Worm (Caenorhabditis elegans) whole organism, L1 larva: ENCODE data around the gene F55A11.11.

ENCODE experiments used
- C16A3.4 ChIP-seq: fragments of 150-350 bp; optimal IDR thresholded peaks from 2 replicates; lab custom pipeline; 2014; ENCODE audit warnings: missing biosample characterization, missing genetic modification characterization
- alr-1 ChIP-seq: fragments of 200-800 bp; sonication (Bioruptor generic); optimal IDR thresholded peaks from 2 replicates; lab custom pipeline; 2018; ENCODE audit warnings: borderline replicate concordance, mild to moderate bottlenecking, missing genetic modification characterization, missing compliant biosample characterization
- aly-2 ChIP-seq: fragments of 150-350 bp; optimal IDR thresholded peaks from 2 replicates; lab custom pipeline; 2014; ENCODE audit warnings: missing biosample characterization, missing genetic modification characterization
- blmp-1 ChIP-seq: fragments of 150-350 bp; optimal IDR thresholded peaks from 2 replicates; lab custom pipeline; 2014; ENCODE audit warnings: missing biosample characterization, missing genetic modification characterization
- ceh-8 ChIP-seq: fragments of 200-800 bp; sonication (Bioruptor generic); optimal IDR thresholded peaks from 2 replicates; lab custom pipeline; 2018; ENCODE audit warnings: mild to moderate bottlenecking, missing genetic modification characterization, moderate library complexity, missing compliant biosample characterization
- ceh-88 ChIP-seq: fragments of 200-800 bp; sonication (Bioruptor generic); IDR thresholded peaks from 2 replicates; pipeline ENCODE4 v1.3.6; 2022; ENCODE audit warnings: missing genetic modification characterization, missing compliant biosample characterization
- ces-1 ChIP-seq: fragments of 150-350 bp; optimal IDR thresholded peaks from 2 replicates; lab custom pipeline; 2014; ENCODE audit warnings: missing biosample characterization, missing genetic modification reagents, missing genetic modification characterization
- dpl-1 ChIP-seq, 3 experiments: fragments of 150-350 bp in 2 of 3; sonication (generic microtip) in 1 of 3; optimal IDR thresholded peaks; 2 replicates each; lab custom pipeline; 2014 to 2017; ENCODE audit warnings: missing biosample characterization in 3 of 3, missing genetic modification characterization in 3 of 3, missing genetic modification reagents in 3 of 3
- efl-1 ChIP-seq, 4 experiments: fragments of 150-350 bp; optimal IDR thresholded peaks in 3 of 4; peaks in 1 of 4; 1 replicate in 1 of 4; 2 replicates in 3 of 4; lab custom pipeline; 2014; ENCODE audit warnings: missing biosample characterization in 2 of 4, missing genetic modification characterization in 2 of 4, missing genetic modification reagents in 2 of 4
- egl-13 ChIP-seq: sonication (generic microtip); optimal IDR thresholded peaks from 2 replicates; lab custom pipeline; 2016; ENCODE audit warnings: missing genotype, missing genetic modification reagents, missing genetic modification characterization, missing compliant biosample characterization
- elt-2 ChIP-seq: sonication (generic microtip); optimal IDR thresholded peaks from 2 replicates; lab custom pipeline; 2016; ENCODE audit warnings: missing genetic modification characterization, mild to moderate bottlenecking, inconsistent platforms, missing compliant biosample characterization, missing genetic modification reagents
- elt-3 ChIP-seq, 6 experiments: fragments of 150-350 bp in 1 of 6; sonication (generic microtip); optimal IDR thresholded peaks; 2 replicates each; lab custom pipeline; 2017 to 2018; ENCODE audit warnings: missing biosample characterization in 6 of 6, missing genetic modification characterization in 6 of 6, inconsistent platforms in 1 of 6
- ets-5 ChIP-seq: fragments of 200-800 bp; sonication (Bioruptor generic); IDR thresholded peaks from 2 replicates; pipeline ENCODE4 v1.3.6; 2022; ENCODE audit warnings: missing genetic modification characterization, missing compliant biosample characterization
- fkh-10 ChIP-seq: sonication (generic microtip); optimal IDR thresholded peaks from 2 replicates; lab custom pipeline; 2017; ENCODE audit warnings: missing biosample characterization, missing genetic modification reagents, missing genetic modification characterization
- fkh-8 ChIP-seq: sonication (generic microtip); optimal IDR thresholded peaks from 2 replicates; lab custom pipeline; 2016; ENCODE audit warnings: mild to moderate bottlenecking, missing genetic modification characterization, missing compliant biosample characterization
- fos-1 ChIP-seq: fragments of 150-350 bp; optimal IDR thresholded peaks from 2 replicates; lab custom pipeline; 2014; ENCODE audit warnings: missing biosample characterization, missing genetic modification characterization
- grh-1 ChIP-seq: fragments of 200-800 bp; sonication (Bioruptor generic); IDR thresholded peaks from 2 replicates; pipeline ENCODE4 v1.3.6; 2022; ENCODE audit warnings: missing genetic modification reagents, missing genetic modification characterization, missing compliant biosample characterization
- hlh-17 ChIP-seq: fragments of 200-800 bp; sonication (Bioruptor generic); optimal IDR thresholded peaks from 2 replicates; lab custom pipeline; 2018; ENCODE audit warnings: missing genetic modification characterization, mild to moderate bottlenecking, missing compliant biosample characterization, moderate library complexity, borderline replicate concordance
- hlh-4 ChIP-seq: sonication (generic microtip); optimal IDR thresholded peaks from 2 replicates; lab custom pipeline; 2016; ENCODE audit warnings: mild to moderate bottlenecking, missing genetic modification characterization, missing compliant biosample characterization
- hpl-2 ChIP-seq: fragments of 150-350 bp; optimal IDR thresholded peaks from 2 replicates; lab custom pipeline; 2014; ENCODE audit warnings: missing biosample characterization, missing genetic modification reagents, missing genetic modification characterization
- jun-1 ChIP-seq: fragments of 150-350 bp; optimal IDR thresholded peaks from 2 replicates; lab custom pipeline; 2014; ENCODE audit warnings: missing biosample characterization, missing genetic modification reagents, missing genetic modification characterization
- lin-13 ChIP-seq: fragments of 150-350 bp; optimal IDR thresholded peaks from 2 replicates; lab custom pipeline; 2014; ENCODE audit warnings: missing biosample characterization, missing genetic modification reagents, missing genetic modification characterization
- lin-14 ChIP-seq: fragments of 200-800 bp; sonication (Bioruptor generic); optimal IDR thresholded peaks from 2 replicates; lab custom pipeline; 2018; ENCODE audit warnings: mild to moderate bottlenecking, missing genetic modification characterization, moderate library complexity, missing compliant biosample characterization
- lin-35 ChIP-seq, 2 experiments: fragments of 150-350 bp; optimal IDR thresholded peaks; 2 replicates each; lab custom pipeline; 2014; ENCODE audit warnings: missing biosample characterization in 2 of 2, missing genetic modification characterization in 2 of 2, missing genetic modification reagents in 2 of 2
- lir-3 ChIP-seq: sonication (generic microtip); optimal IDR thresholded peaks from 2 replicates; lab custom pipeline; 2016; ENCODE audit warnings: mild to moderate bottlenecking, missing genetic modification characterization, moderate library complexity, missing compliant biosample characterization; ENCODE audit not compliant: poor library complexity
- mdl-1 ChIP-seq, 2 experiments: fragments of 150-350 bp; optimal IDR thresholded peaks; 2 replicates each; lab custom pipeline; 2014 to 2017; ENCODE audit warnings: missing biosample characterization in 2 of 2, missing genetic modification characterization in 2 of 2, inconsistent platforms in 1 of 2
- mef-2 ChIP-seq: fragments of 150-350 bp; optimal IDR thresholded peaks from 2 replicates; lab custom pipeline; 2014; ENCODE audit warnings: missing biosample characterization, missing genetic modification characterization
- nhr-11 ChIP-seq: fragments of 150-350 bp; optimal IDR thresholded peaks from 2 replicates; lab custom pipeline; 2014; ENCODE audit warnings: missing biosample characterization, missing genetic modification characterization
- nhr-19 ChIP-seq: fragments of 200-800 bp; sonication (Bioruptor generic); conservative IDR thresholded peaks from 2 replicates; pipeline ENCODE4 v1.3.6; 2022; ENCODE audit warnings: missing genetic modification characterization, missing compliant biosample characterization
- nhr-20 ChIP-seq: sonication (generic microtip); optimal IDR thresholded peaks from 2 replicates; lab custom pipeline; 2016; ENCODE audit warnings: mild to moderate bottlenecking, missing genetic modification characterization, missing compliant biosample characterization
- nhr-47 ChIP-seq: sonication (generic microtip); optimal IDR thresholded peaks from 2 replicates; lab custom pipeline; 2016; ENCODE audit warnings: mild to moderate bottlenecking, missing genetic modification characterization, moderate library complexity, missing compliant biosample characterization
- nhr-71 ChIP-seq: sonication (generic microtip); optimal IDR thresholded peaks from 2 replicates; lab custom pipeline; 2016; ENCODE audit warnings: mild to moderate bottlenecking, missing genetic modification characterization, moderate library complexity, missing compliant biosample characterization
- nhr-77 ChIP-seq: fragments of 150-350 bp; optimal IDR thresholded peaks from 2 replicates; lab custom pipeline; 2014; ENCODE audit warnings: missing biosample characterization, missing genetic modification characterization
- nhr-85 ChIP-seq: sonication (generic microtip); peaks from one replicate; lab custom pipeline; 2016; ENCODE audit warnings: missing genetic modification characterization, inconsistent platforms, missing compliant biosample characterization
- nhr-90 ChIP-seq: sonication (generic microtip); optimal IDR thresholded peaks from 2 replicates; lab custom pipeline; 2016; ENCODE audit warnings: mild to moderate bottlenecking, missing genetic modification characterization, missing compliant biosample characterization; ENCODE audit not compliant: poor library complexity
- pag-3 ChIP-seq: sonication (generic microtip); optimal IDR thresholded peaks from 2 replicates; lab custom pipeline; 2017; ENCODE audit warnings: missing genetic modification characterization, mild to moderate bottlenecking, missing compliant biosample characterization, antibody characterized with exemption, borderline replicate concordance; ENCODE audit not compliant: insufficient read depth
- rnt-1 ChIP-seq: sonication (generic microtip); optimal IDR thresholded peaks from 2 replicates; lab custom pipeline; 2016; ENCODE audit warnings: mild to moderate bottlenecking, missing genetic modification characterization, moderate library complexity, missing compliant biosample characterization
- skn-1 ChIP-seq: fragments of 150-350 bp; optimal IDR thresholded peaks from 2 replicates; lab custom pipeline; 2014; ENCODE audit warnings: missing biosample characterization, missing genetic modification characterization
- snu-23 ChIP-seq: sonication (generic microtip); optimal IDR thresholded peaks from 2 replicates; lab custom pipeline; 2016; ENCODE audit warnings: missing genetic modification characterization, missing compliant biosample characterization
- swsn-7 ChIP-seq: sonication (generic microtip); optimal IDR thresholded peaks from 2 replicates; lab custom pipeline; 2016; ENCODE audit warnings: missing genetic modification characterization, missing compliant biosample characterization
- tbx-2 ChIP-seq: sonication (generic microtip); optimal IDR thresholded peaks from 2 replicates; lab custom pipeline; 2016; ENCODE audit warnings: missing genetic modification characterization, missing compliant biosample characterization
- unc-30 ChIP-seq: sonication (generic microtip); optimal IDR thresholded peaks from 2 replicates; lab custom pipeline; 2017; ENCODE audit warnings: missing biosample characterization, missing genetic modification characterization
- unc-98 ChIP-seq: fragments of 200-800 bp; sonication (Bioruptor generic); IDR thresholded peaks from 2 replicates; pipeline ENCODE4 v1.3.6; 2022; ENCODE audit warnings: missing genetic modification characterization, missing compliant biosample characterization
- vab-15 ChIP-seq: sonication (generic microtip); optimal IDR thresholded peaks from 2 replicates; lab custom pipeline; 2017; ENCODE audit warnings: missing genotype, mild to moderate bottlenecking, missing genetic modification characterization, missing compliant biosample characterization
- ztf-11 ChIP-seq, 2 experiments: sonication (generic microtip); optimal IDR thresholded peaks; 2 replicates each; lab custom pipeline; 2016 to 2017; ENCODE audit warnings: missing genetic modification characterization in 2 of 2, missing biosample characterization in 1 of 2, missing compliant biosample characterization in 1 of 2
- ztf-4 ChIP-seq: fragments of 150-350 bp; optimal IDR thresholded peaks from 2 replicates; lab custom pipeline; 2014; ENCODE audit warnings: missing biosample characterization, missing genetic modification characterization

The F55A11.11 gene

DNA sequence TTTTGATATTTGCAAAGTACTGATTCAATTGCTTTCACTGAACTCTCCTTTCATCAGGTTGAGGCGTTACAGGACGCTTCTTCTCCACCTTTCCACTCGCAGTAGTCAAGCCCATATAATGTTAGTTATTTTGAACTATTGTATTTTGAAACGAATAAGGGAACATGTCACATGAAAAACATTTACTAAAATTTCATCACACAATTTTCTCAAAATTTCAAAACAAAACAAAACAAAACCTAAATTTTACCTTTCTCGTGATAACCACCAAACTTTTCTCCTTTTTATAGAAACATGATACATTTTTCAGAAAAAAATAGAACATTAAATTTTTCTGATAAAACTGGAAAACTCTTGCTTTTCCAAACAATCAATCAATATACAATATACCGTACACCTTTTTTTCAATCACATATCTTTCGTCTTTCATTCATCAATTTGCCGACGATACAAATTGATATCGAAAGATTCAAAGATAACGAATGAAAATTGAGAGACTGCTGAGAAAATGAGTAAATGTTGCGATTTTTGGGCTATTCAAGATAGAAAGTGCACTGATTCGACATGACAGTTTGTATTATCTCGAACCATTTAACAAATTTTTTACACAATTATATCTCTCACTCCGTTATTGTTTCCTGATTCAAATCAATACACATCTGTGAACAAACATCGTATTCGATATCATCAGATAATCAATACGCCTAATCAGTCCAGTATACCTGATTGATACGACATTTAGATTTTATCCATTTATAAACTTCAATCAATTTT lies 18.3 kb downstream of the F55A11.11 start (continued):
- TF ChIP-seq rnt-1 (no peak), nhr-19 (peak; percentile 66), jun-1 (tag; lab: Kevin White, UChicago) (no peak), ceh-88 (GFP tag; lab: Robert Waterston, UW) (no peak), C16A3.4 (tag; lab: Kevin White, UChicago) (no peak), ceh-8 (GFP tag; lab: Kevin White, UChicago) (no peak), egl-13 (tag; lab: Kevin White, UChicago) (no peak), nhr-71 (peak; percentile 74), elt-2 (tag; lab: Kevin White, UChicago) (no peak), tbx-2 (tag; lab: Kevin White, UChicago) (peak; percentile 77), nhr-20 (tag; lab: Kevin White, UChicago) (peak; percentile 82), nhr-85 (tag; lab: Kevin White, UChicago) (peak; percentile 92), fkh-8 (tag; lab: Kevin White, UChicago) (no peak), mef-2 (tag; lab: Kevin White, UChicago) (no peak), alr-1 (tag; lab: Kevin White, UChicago) (no peak), unc-30 (tag; lab: Kevin White, UChicago) (no peak), ztf-11 (tag; optimal IDR thresholded peaks at IDR 0.05; lab: Kevin White, UChicago) (no peak), snu-23 (GFP tag; lab: Kevin White, UChicago) (peak; percentile 53), ztf-4 (no peak), vab-15 (tag; lab: Kevin White, UChicago) (no peak), skn-1 (no peak), fos-1 (tag; lab: Kevin White, UChicago) (no peak), elt-3 (tag; optimal IDR thresholded peaks at IDR 0.05; lab: Kevin White, UChicago) (peak in 5 of 6 experiments; percentile 23 to 88 (median 69)), nhr-47 (tag; lab: Kevin White, UChicago) (peak; percentile 28), lin-14 (peak; percentile 68), ets-5 (no peak), grh-1 (GFP tag; lab: Robert Waterston, UW) (0 out of 2 replicates have a peak, but pooled peaks have one; percentile 12), fkh-10 (no peak), hpl-2 (no peak), lin-13 (GFP tag; lab: Kevin White, UChicago) (no peak), lin-35 (GFP tag; optimal IDR thresholded peaks at IDR 0.05; lab: Kevin White, UChicago) (peak in 1 of 2 experiments; percentile 13)

DNA sequence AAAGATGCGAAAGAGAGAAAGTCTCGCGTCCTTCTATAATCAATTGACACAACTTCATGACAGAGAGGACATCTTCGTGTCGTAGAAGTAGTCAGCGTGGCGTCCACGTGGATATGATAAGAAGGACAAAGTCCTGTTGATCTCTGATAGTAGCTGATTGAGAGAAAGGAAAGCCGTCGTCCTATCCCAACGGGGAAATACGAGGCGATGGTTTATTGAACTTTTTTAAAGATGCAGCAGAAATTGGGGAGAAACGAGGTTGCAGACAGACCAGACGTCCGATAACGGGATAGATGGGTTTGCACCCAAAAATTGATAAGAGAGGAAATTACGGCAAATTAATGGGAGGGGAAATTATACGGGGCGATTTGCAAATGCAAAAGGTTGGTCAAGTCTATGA lies 19.6 kb downstream of the F55A11.11 start:
- no peak for TF ChIP-seq hlh-17
- TF ChIP-seq efl-1 (optimal IDR thresholded peaks at IDR 0.05; lab: Kevin White, UChicago), result no peak
- TF ChIP-seq efl-1 (GFP tag; optimal IDR thresholded peaks at IDR 0.05 in 1 of 2; lab: Kevin White, UChicago), result peak in 1 of 2 experiments; percentile 1
- TF ChIP-seq nhr-90 (tag; lab: Kevin White, UChicago), result peak; percentile 89
- TF ChIP-seq unc-98 (GFP tag; lab: Robert Waterston, UW), result no peak
- TF ChIP-seq nhr-71, result peak; percentile 91
- TF ChIP-seq hlh-4 (tag; lab: Kevin White, UChicago), result no peak
- TF ChIP-seq nhr-20 (tag; lab: Kevin White, UChicago), result peak; percentile 95
- TF ChIP-seq pag-3, result no peak
- TF ChIP-seq skn-1, result no peak
- TF ChIP-seq ztf-4, result peak; percentile 55
- TF ChIP-seq aly-2 (tag; lab: Kevin White, UChicago), result no peak
- TF ChIP-seq ces-1, result no peak
- TF ChIP-seq jun-1 (tag; lab: Kevin White, UChicago), result peak; percentile 27
- no peak for TF ChIP-seq nhr-11 (tag; lab: Kevin White, UChicago)
- TF ChIP-seq hpl-2, result no peak
- peak; percentile 89 for TF ChIP-seq lin-14
- TF ChIP-seq lir-3, result no peak
- TF ChIP-seq swsn-7 (tag; lab: Kevin White, UChicago), result peak; percentile 19
- no peak for TF ChIP-seq unc-30 (tag; lab: Kevin White, UChicago)
- peak; percentile 48 for TF ChIP-seq C16A3.4 (tag; lab: Kevin White, UChicago)
- TF ChIP-seq mdl-1 (tag; optimal IDR thresholded peaks at IDR 0.05; lab: Kevin White, UChicago), result peak; percentile 23 to 98
- TF ChIP-seq nhr-19, result peak; percentile 81
- no peak for TF ChIP-seq mef-2 (tag; lab: Kevin White, UChicago)
- TF ChIP-seq dpl-1 (GFP tag; optimal IDR thresholded peaks at IDR 0.05; lab: Kevin White, UChicago), result peak in 1 of 3 experiments; percentile 22
- TF ChIP-seq grh-1 (GFP tag; lab: Robert Waterston, UW), result peak; percentile 86
- peak; percentile 98 for TF ChIP-seq blmp-1 (tag; lab: Kevin White, UChicago)
- TF ChIP-seq alr-1 (tag; lab: Kevin White, UChicago), result no peak
- TF ChIP-seq tbx-2 (tag; lab: Kevin White, UChicago), result peak; percentile 84
- TF ChIP-seq nhr-77 (tag; lab: Kevin White, UChicago), result peak; percentile 45
